Fruit fly (Drosophila melanogaster): Measurements from ENCODE around the gene Grx1.

Gene Grx1

dm6 chr3L:18860467-18860866 is 8.6 kb upstream of the Grx1 start (continued):
- TF ChIP-seq CG10959 (GFP tag; IDR thresholded peaks at IDR 0.05) (no peak), wor (GFP tag; IDR thresholded peaks at IDR 0.05) (no peak), CG11723 (GFP tag; optimal IDR thresholded peaks at IDR 0.05) (no peak), mld (GFP tag; IDR thresholded peaks at IDR 0.05; ENCODE audit: partially characterized antibody) (no peak), sr (GFP tag; IDR thresholded peaks at IDR 0.05) (no peak), ewg (GFP tag; optimal IDR thresholded peaks at IDR 0.05) (peak; percentile 37)

dm6 chr3L:18861893-18862292 is 7.1 kb upstream of the Grx1 start:
- TF ChIP-seq Ets65A (GFP tag) (peak; percentile 44), CG12769 (tag; optimal IDR thresholded peaks at IDR 0.05) (peak; percentile 25), chinmo (GFP tag; IDR thresholded peaks at IDR 0.05; ENCODE audit: partially characterized antibody) (peak; percentile 65; the same call in 1 of the 4 replicates), Hr78 (GFP tag; optimal IDR thresholded peaks at IDR 0.05) (no peak)

- TF ChIP-seq so (GFP tag; IDR thresholded peaks at IDR 0.05) (no peak), scrt (GFP tag; optimal IDR thresholded peaks at IDR 0.05) (peak; percentile 81), Dad (GFP tag; optimal IDR thresholded peaks at IDR 0.05) (no peak), CG7963 (GFP tag; IDR thresholded peaks at IDR 0.05; ENCODE audit: partially characterized antibody) (no peak), chinmo (GFP tag; IDR thresholded peaks at IDR 0.05; ENCODE audit: partially characterized antibody) (0 out of 4 replicates have a peak, but pooled peaks have one; percentile 67), vvl (GFP tag; IDR thresholded peaks at IDR 0.05) (no peak)
These were observed 5.7 kb upstream of the Grx1 start, which contains the start of gene CG6865 for dm6 chr3L:18863327-18863726. Gene CG6865, plus strand, starts transcription at chr3L:18863647.

- TF ChIP-seq CG2712 (tag; optimal IDR thresholded peaks at IDR 0.05), result no peak
- no peak for TF ChIP-seq cg (GFP tag; optimal IDR thresholded peaks at IDR 0.05)
- peak; percentile 66 for TF ChIP-seq CG30020 (tag; optimal IDR thresholded peaks at IDR 0.05)
- TF ChIP-seq CG10267 (tag; optimal IDR thresholded peaks at IDR 0.05), result no peak
- peak; percentile 18 for TF ChIP-seq CG9797 (GFP tag; optimal IDR thresholded peaks at IDR 0.05)
- TF ChIP-seq sug (tag; optimal IDR thresholded peaks at IDR 0.05), result no peak
- TF ChIP-seq bbx (GFP tag; IDR thresholded peaks at IDR 0.05; ENCODE audit: partially characterized antibody), result peak; percentile 81
- peak; percentile 48 for TF ChIP-seq stwl (tag; optimal IDR thresholded peaks at IDR 0.05)
- TF ChIP-seq luna (GFP tag; optimal IDR thresholded peaks at IDR 0.05), result no peak
- TF ChIP-seq Xbp1 (GFP tag; optimal IDR thresholded peaks at IDR 0.05), result no peak
- TF ChIP-seq Vsx1 (GFP tag; optimal IDR thresholded peaks at IDR 0.05), result peak; percentile 2
- TF ChIP-seq CG2129 (GFP tag; IDR thresholded peaks at IDR 0.05; ENCODE audit: partially characterized antibody), result peak; percentile 13; the same call in 1 of the 2 replicates
- TF ChIP-seq CG34422 (GFP tag; IDR thresholded peaks at IDR 0.05), result no peak
- peak; percentile 30 for TF ChIP-seq Myb (GFP tag; optimal IDR thresholded peaks at IDR 0.05)
- TF ChIP-seq row (GFP tag; IDR thresholded peaks at IDR 0.05), result peak; percentile 45; the same call in 2 of the 3 replicates
- TF ChIP-seq BEAF-32 (GFP tag; optimal IDR thresholded peaks at IDR 0.05), result peak; percentile 74
- no peak for TF ChIP-seq nerfin-1 (tag; optimal IDR thresholded peaks at IDR 0.05)
- TF ChIP-seq CG4328 (GFP tag; optimal IDR thresholded peaks at IDR 0.05), result no peak
- TF ChIP-seq D19B (GFP tag; optimal IDR thresholded peaks at IDR 0.05), result no peak
- peak; percentile 42; the same call in 1 of the 3 replicates for TF ChIP-seq vnd (GFP tag; IDR thresholded peaks at IDR 0.05; ENCODE audit: partially characterized antibody)
- peak; percentile 81 for TF ChIP-seq amos (GFP tag; IDR thresholded peaks at IDR 0.05; ENCODE audit: partially characterized antibody)
- no peak for TF ChIP-seq Dip3 (GFP tag; optimal IDR thresholded peaks at IDR 0.05)
- TF ChIP-seq Dll (GFP tag; IDR thresholded peaks at IDR 0.05; ENCODE audit: partially characterized antibody), result peak; percentile 63; the same call in 1 of the 4 replicates
- no peak for TF ChIP-seq Fer3 (tag; optimal IDR thresholded peaks at IDR 0.05)
- TF ChIP-seq vvl (GFP tag; IDR thresholded peaks at IDR 0.05), result peak; percentile 60
- TF ChIP-seq CG8924 (tag; optimal IDR thresholded peaks at IDR 0.05), result no peak
- no peak for TF ChIP-seq CG5953 (GFP tag; IDR thresholded peaks at IDR 0.05)
- TF ChIP-seq hbn (GFP tag; IDR thresholded peaks at IDR 0.05; ENCODE audit: partially characterized antibody), result peak; percentile 39; the same call in 1 of the 2 replicates
These were observed 3.3 kb upstream of the Grx1 start, which contains the start of gene CG14074 for dm6 chr3L:18865447-18866367. Gene CG14074, plus strand, starts transcription at chr3L:18866225.
